Worm (Caenorhabditis elegans) whole organism, late embryonic: ENCODE data around the gene Y39G8B.13.

Experiments
- C08G9.2 ChIP-seq: sonication (generic microtip); optimal IDR thresholded peaks from 2 replicates; lab custom pipeline; 2016; ENCODE audit warnings: mild to moderate bottlenecking, missing genetic modification characterization, moderate library complexity, missing compliant biosample characterization
- F13H6.1 ChIP-seq: sonication (generic microtip); optimal IDR thresholded peaks from 2 replicates; lab custom pipeline; 2016; ENCODE audit warnings: missing genetic modification characterization, missing compliant biosample characterization
- K02D7.2 ChIP-seq: sonication (generic microtip); optimal IDR thresholded peaks from 2 replicates; lab custom pipeline; 2017; ENCODE audit warnings: mild to moderate bottlenecking, missing genetic modification characterization, missing compliant biosample characterization
- T23F11.4 ChIP-seq: fragments of 200-800 bp; sonication (Bioruptor generic); optimal IDR thresholded peaks from 2 replicates; lab custom pipeline; 2018; ENCODE audit warnings: mild to moderate bottlenecking, missing genetic modification characterization, missing compliant biosample characterization
- ahr-1 ChIP-seq: sonication (generic microtip); optimal IDR thresholded peaks from 2 replicates; lab custom pipeline; 2016; ENCODE audit warnings: missing genetic modification characterization, missing compliant biosample characterization
- ceh-14 ChIP-seq: sonication (generic microtip); optimal IDR thresholded peaks from 2 replicates; lab custom pipeline; 2016; ENCODE audit warnings: missing genotype, missing genetic modification characterization, missing compliant biosample characterization
- ceh-2 ChIP-seq: sonication (generic microtip); optimal IDR thresholded peaks from 2 replicates; lab custom pipeline; 2016; ENCODE audit warnings: missing genotype, missing genetic modification characterization, missing compliant biosample characterization
- ceh-22 ChIP-seq: sonication (generic microtip); optimal IDR thresholded peaks from 2 replicates; lab custom pipeline; 2017; ENCODE audit warnings: missing biosample characterization, missing genetic modification characterization
- ceh-24 ChIP-seq: sonication (generic microtip); optimal IDR thresholded peaks from 2 replicates; lab custom pipeline; 2016; ENCODE audit warnings: mild to moderate bottlenecking, missing genetic modification characterization, missing compliant biosample characterization
- ceh-31 ChIP-seq: sonication (generic microtip); optimal IDR thresholded peaks from 2 replicates; lab custom pipeline; 2016; ENCODE audit warnings: missing genetic modification characterization, missing compliant biosample characterization
- ceh-34 ChIP-seq: sonication (generic microtip); optimal IDR thresholded peaks from 2 replicates; lab custom pipeline; 2016; ENCODE audit warnings: mild to moderate bottlenecking, missing genetic modification characterization, missing compliant biosample characterization
- ceh-48 ChIP-seq: sonication (generic microtip); optimal IDR thresholded peaks from 2 replicates; lab custom pipeline; 2016; ENCODE audit warnings: missing genetic modification characterization, inconsistent platforms, missing compliant biosample characterization
- ceh-6 ChIP-seq: fragments of 200-800 bp; sonication (Bioruptor generic); optimal IDR thresholded peaks from 2 replicates; lab custom pipeline; 2018; ENCODE audit warnings: mild to moderate bottlenecking, missing genetic modification characterization, missing compliant biosample characterization
- ceh-9 ChIP-seq: sonication (generic microtip); optimal IDR thresholded peaks from 2 replicates; lab custom pipeline; 2016; ENCODE audit warnings: mild to moderate bottlenecking, missing genetic modification characterization, inconsistent platforms, missing compliant biosample characterization
- che-1 ChIP-seq: sonication (generic microtip); optimal IDR thresholded peaks from 2 replicates; lab custom pipeline; 2016; ENCODE audit warnings: mild to moderate bottlenecking, missing genetic modification characterization, missing compliant biosample characterization
- elt-2 ChIP-seq: sonication (generic microtip); optimal IDR thresholded peaks from 2 replicates; lab custom pipeline; 2016; ENCODE audit warnings: missing genetic modification reagents, missing genetic modification characterization, missing compliant biosample characterization
- elt-4 ChIP-seq: sonication (generic microtip); optimal IDR thresholded peaks from 2 replicates; lab custom pipeline; 2016; ENCODE audit warnings: missing genetic modification characterization, missing compliant biosample characterization
- ets-4 ChIP-seq: sonication (generic microtip); optimal IDR thresholded peaks from 2 replicates; lab custom pipeline; 2016; ENCODE audit warnings: missing genetic modification characterization, missing compliant biosample characterization
- eyg-1 ChIP-seq: sonication (generic microtip); optimal IDR thresholded peaks from 2 replicates; lab custom pipeline; 2016; ENCODE audit warnings: missing genotype, missing genetic modification characterization, missing compliant biosample characterization
- fkh-10 ChIP-seq: fragments of 150-350 bp; optimal IDR thresholded peaks from 2 replicates; lab custom pipeline; 2014; ENCODE audit warnings: missing biosample characterization, missing genetic modification reagents, missing genetic modification characterization
- fkh-6 ChIP-seq: sonication (generic microtip); optimal IDR thresholded peaks from 2 replicates; lab custom pipeline; 2016; ENCODE audit warnings: missing genetic modification characterization, missing compliant biosample characterization
- hlh-13 ChIP-seq: fragments of 200-800 bp; sonication (Bioruptor generic); optimal IDR thresholded peaks from 2 replicates; lab custom pipeline; 2018; ENCODE audit warnings: mild to moderate bottlenecking, missing genetic modification characterization, missing compliant biosample characterization
- hlh-30 ChIP-seq: sonication (generic microtip); optimal IDR thresholded peaks from 2 replicates; lab custom pipeline; 2017; ENCODE audit warnings: antibody characterized with exemption, missing genetic modification characterization, missing compliant biosample characterization; ENCODE audit not compliant: insufficient read depth
- lin-11 ChIP-seq: fragments of 200-800 bp; sonication (Bioruptor generic); optimal IDR thresholded peaks from 2 replicates; lab custom pipeline; 2018; ENCODE audit warnings: mild to moderate bottlenecking, missing genetic modification characterization, missing compliant biosample characterization
- madf-2 ChIP-seq: sonication (generic microtip); optimal IDR thresholded peaks from 2 replicates; lab custom pipeline; 2017; ENCODE audit warnings: missing genetic modification characterization, missing compliant biosample characterization
- mec-3 ChIP-seq: sonication (generic microtip); optimal IDR thresholded peaks from 2 replicates; lab custom pipeline; 2016; ENCODE audit warnings: borderline replicate concordance, missing genetic modification characterization, missing compliant biosample characterization
- nfya-1 ChIP-seq: sonication (generic microtip); optimal IDR thresholded peaks from 2 replicates; lab custom pipeline; 2017; ENCODE audit warnings: missing genetic modification characterization, mild to moderate bottlenecking, missing compliant biosample characterization, antibody characterized with exemption, moderate library complexity
- nhr-232 ChIP-seq: sonication (generic microtip); optimal IDR thresholded peaks from 2 replicates; lab custom pipeline; 2016; ENCODE audit warnings: missing genetic modification characterization, missing compliant biosample characterization
- odd-2 ChIP-seq: sonication (generic microtip); optimal IDR thresholded peaks from 2 replicates; lab custom pipeline; 2017; ENCODE audit warnings: antibody characterized with exemption, mild to moderate bottlenecking, missing genetic modification characterization, missing compliant biosample characterization
- pag-3 ChIP-seq: sonication (generic microtip); optimal IDR thresholded peaks from 2 replicates; lab custom pipeline; 2016; ENCODE audit warnings: missing compliant biosample characterization, missing genetic modification characterization, borderline replicate concordance
- pat-9 ChIP-seq: fragments of 200-800 bp; sonication (Bioruptor generic); optimal IDR thresholded peaks from 2 replicates; lab custom pipeline; 2018; ENCODE audit warnings: mild to moderate bottlenecking, missing genetic modification characterization, moderate library complexity, missing compliant biosample characterization
- pha-4 ChIP-seq: fragments of 150-350 bp; optimal IDR thresholded peaks from 2 replicates; lab custom pipeline; 2018; ENCODE audit warnings: missing biosample characterization, missing genetic modification reagents, missing genetic modification characterization
- pqm-1 ChIP-seq: sonication (generic microtip); optimal IDR thresholded peaks from 2 replicates; lab custom pipeline; 2016; ENCODE audit warnings: missing genetic modification characterization, missing compliant biosample characterization
- sdc-2 ChIP-seq: sonication (generic microtip); optimal IDR thresholded peaks from 2 replicates; lab custom pipeline; 2016; ENCODE audit warnings: missing genotype, missing genetic modification characterization, missing compliant biosample characterization
- sox-2 ChIP-seq: fragments of 200-800 bp; sonication (Bioruptor generic); IDR thresholded peaks from 2 replicates; pipeline ENCODE4 v1.3.6; 2022; ENCODE audit warnings: missing genetic modification reagents, missing genetic modification characterization, missing compliant biosample characterization
- tbx-7 ChIP-seq: sonication (generic microtip); optimal IDR thresholded peaks from 2 replicates; lab custom pipeline; 2016; ENCODE audit warnings: missing genotype, missing genetic modification characterization, missing compliant biosample characterization
- unc-42 ChIP-seq: sonication (generic microtip); optimal IDR thresholded peaks from 2 replicates; lab custom pipeline; 2016; ENCODE audit warnings: missing genotype, missing genetic modification characterization, missing compliant biosample characterization
- unc-86 ChIP-seq: sonication (generic microtip); optimal IDR thresholded peaks from 2 replicates; lab custom pipeline; 2016; ENCODE audit warnings: missing genetic modification characterization, missing compliant biosample characterization

Y39G8B.13 gene

DNA sequence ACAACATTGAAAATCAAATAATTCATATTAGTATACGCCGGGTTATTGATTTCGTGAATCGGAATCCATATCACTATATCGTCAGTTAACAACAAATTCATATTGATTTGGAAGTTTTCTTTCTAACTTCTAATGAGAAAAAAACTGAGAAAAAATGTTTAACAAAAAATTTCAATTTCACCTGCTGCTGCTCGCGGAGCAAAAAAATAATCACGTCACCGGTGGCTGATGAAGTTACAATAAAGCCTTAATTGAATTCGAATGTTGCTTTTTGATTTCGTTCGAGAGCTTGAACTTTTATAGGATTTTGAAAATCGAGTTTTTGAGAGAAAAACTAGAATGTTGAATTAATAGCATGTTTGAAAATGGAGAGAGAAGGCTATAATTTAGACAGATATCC, 13.9 kb downstream of the Y39G8B.13 start, which contains the start of gene sre-43:
TSS of gene sre-43 (minus strand) at position 101 of the 400 bp plus-strand sequence.
- TF ChIP-seq lin-11 (tag; lab: Kevin White, UChicago): no peak
- TF ChIP-seq ceh-9 (tag; lab: Kevin White, UChicago): no peak
- no peak for TF ChIP-seq elt-4 (tag; lab: Kevin White, UChicago)

DNA sequence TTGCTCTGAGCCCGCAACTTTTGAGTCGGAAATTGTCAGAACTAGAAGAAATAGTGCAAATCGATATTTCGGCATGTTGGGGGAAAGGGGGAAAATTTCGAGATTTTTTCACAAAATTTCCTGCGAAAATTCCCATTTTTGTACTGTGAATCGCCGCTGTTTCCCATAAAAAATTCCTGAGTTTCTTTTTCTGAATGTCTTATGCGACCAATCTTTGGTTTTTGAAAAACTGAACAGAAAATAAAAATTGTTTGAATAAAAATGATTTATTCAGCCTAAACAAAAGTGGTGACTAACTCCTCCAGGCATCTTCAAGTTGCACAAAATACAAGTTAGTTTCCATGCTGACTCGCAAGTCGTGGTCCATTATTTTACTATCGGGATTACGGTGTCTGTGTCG, 16.6 kb downstream of the Y39G8B.13 start, which contains the start of gene W07G1.7:
TSS of gene W07G1.7 (minus strand) at position 101 of the 400 bp plus-strand sequence.
- TF ChIP-seq unc-86 (tag; lab: Kevin White, UChicago) (no peak), ceh-22 (no peak), sdc-2 (tag; lab: Kevin White, UChicago) (no peak), ceh-6 (GFP tag; lab: Kevin White, UChicago) (no peak), ceh-24 (no peak), ahr-1 (no peak), hlh-13 (GFP tag; lab: Kevin White, UChicago) (no peak)

DNA sequence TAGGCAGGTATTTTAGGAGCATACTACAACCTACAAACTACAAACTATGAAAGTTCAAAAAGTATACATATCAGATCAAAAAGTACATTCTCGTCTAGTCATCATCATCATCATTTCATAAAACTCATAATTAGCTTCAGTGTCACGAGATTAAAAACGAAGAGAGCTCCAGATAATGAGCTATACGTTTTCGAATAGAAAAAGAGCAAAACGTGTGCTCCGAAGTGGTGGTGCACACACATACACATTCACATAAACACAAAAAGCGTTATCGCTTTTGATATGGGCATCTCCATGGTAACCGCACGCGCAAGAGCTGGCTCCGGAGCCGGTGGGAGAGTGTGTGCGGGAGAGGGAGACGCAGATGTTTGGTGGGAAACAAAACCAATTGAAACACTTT, 18.5 kb downstream of the Y39G8B.13 start:
- no peak for TF ChIP-seq ceh-34 (tag; lab: Kevin White, UChicago)
- no peak for TF ChIP-seq eyg-1 (tag; lab: Kevin White, UChicago)
- peak; percentile 17 for TF ChIP-seq ceh-14 (tag; lab: Kevin White, UChicago)

DNA sequence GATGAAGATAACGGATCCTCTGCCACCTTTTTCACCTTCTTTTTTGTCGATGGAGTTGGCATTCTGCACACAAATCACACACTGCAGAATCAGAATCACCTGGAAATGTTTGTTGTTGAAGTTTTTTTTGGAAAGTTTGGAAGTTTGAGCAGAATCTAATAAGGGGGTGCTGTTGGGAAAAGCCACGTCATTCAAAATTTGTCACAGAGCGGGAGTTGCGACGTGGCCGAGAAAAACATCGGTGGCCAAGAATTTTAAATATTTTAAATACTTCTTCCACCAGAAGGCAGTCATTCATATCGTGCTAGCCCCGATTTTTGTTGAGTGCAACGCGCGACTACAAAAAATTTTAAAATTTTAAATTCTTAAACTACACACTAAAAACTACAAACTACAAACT, 20.5 kb downstream of the Y39G8B.13 start, which contains the start of gene rpi-1:
TSS of gene rpi-1 (minus strand) at position 101 of the 400 bp plus-strand sequence.
- TF ChIP-seq elt-2 (tag; lab: Kevin White, UChicago) (no peak), fkh-6 (tag; lab: Kevin White, UChicago) (no peak), che-1 (tag; lab: Kevin White, UChicago) (no peak), C08G9.2 (tag; lab: Kevin White, UChicago) (no peak), sdc-2 (tag; lab: Kevin White, UChicago) (no peak)
- TF ChIP-seq, all 69 proteins: peak for 0

DNA sequence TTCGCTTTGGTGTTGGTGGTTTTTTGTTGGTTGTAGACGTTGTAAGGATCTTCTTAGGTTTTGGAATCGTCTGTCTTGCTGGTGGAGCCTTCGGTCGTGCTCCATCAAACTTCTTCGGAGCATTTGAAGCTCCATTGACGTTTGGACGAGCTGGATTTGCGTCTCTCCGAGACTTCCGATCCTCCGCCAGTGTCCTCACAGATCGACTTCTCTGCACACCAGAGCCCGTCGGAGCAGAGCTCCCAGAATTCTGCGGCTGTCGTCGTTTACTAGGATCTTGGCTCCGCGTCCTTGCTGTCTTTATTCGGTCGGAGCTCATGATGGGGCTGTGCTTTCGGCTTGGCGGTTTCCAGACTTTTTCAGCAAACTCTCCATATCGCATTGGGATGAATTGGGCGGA, 21.3 kb downstream of the Y39G8B.13 start:
- TF ChIP-seq ceh-34 (tag; lab: Kevin White, UChicago) (no peak), pag-3 (tag; lab: Kevin White, UChicago) (no peak), nhr-232 (no peak), unc-42 (tag; lab: Kevin White, UChicago) (no peak), eyg-1 (tag; lab: Kevin White, UChicago) (no peak), odd-2 (tag; lab: Kevin White, UChicago) (no peak), tbx-7 (tag; lab: Kevin White, UChicago) (no peak), madf-2 (tag; lab: Kevin White, UChicago) (no peak), T23F11.4 (GFP tag; lab: Kevin White, UChicago) (no peak), hlh-30 (tag; lab: Kevin White, UChicago) (no peak)

DNA sequence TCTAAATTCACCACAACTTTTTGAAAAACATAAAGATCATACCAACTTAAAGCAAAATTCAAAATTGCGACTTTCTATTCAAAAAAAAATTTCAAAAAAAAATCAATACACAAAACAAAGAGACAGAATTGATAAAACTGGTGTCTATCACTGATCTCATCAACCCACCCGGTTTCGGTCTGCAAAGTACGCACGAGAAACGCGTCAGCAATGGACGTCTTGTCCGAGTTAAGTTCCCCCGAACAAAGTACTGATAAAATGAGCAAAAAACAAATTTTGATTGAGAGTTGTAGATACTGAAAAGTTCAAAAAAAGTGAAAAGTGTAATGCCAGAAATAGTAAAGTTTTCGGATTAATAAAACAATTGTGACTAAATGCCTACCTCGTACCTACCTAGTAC, 24.5 kb downstream of the Y39G8B.13 start:
- no peak for TF ChIP-seq pat-9 (tag; lab: Kevin White, UChicago)
- TF ChIP-seq ceh-31: no peak
- no peak for TF ChIP-seq fkh-10 (GFP tag; lab: Kevin White, UChicago)
- no peak for TF ChIP-seq elt-2 (tag; lab: Kevin White, UChicago)
- TF ChIP-seq ceh-48 (tag; lab: Kevin White, UChicago): no peak
- no peak for TF ChIP-seq pag-3 (tag; lab: Kevin White, UChicago)
- TF ChIP-seq sox-2 (GFP tag; lab: Robert Waterston, UW): no peak
- TF ChIP-seq mec-3: no peak
- TF ChIP-seq pha-4 (tag; lab: Kevin White, UChicago): no peak
- TF ChIP-seq F13H6.1 (tag; lab: Kevin White, UChicago): no peak
- TF ChIP-seq K02D7.2 (tag; lab: Kevin White, UChicago): no peak
- TF ChIP-seq nfya-1 (tag; lab: Kevin White, UChicago): no peak
- TF ChIP-seq ets-4 (tag; lab: Kevin White, UChicago): no peak
- no peak for TF ChIP-seq ceh-2
- TF ChIP-seq pqm-1 (tag; lab: Kevin White, UChicago): no peak
